Fruit fly (Drosophila melanogaster): Measurements from ENCODE around the gene CG5167.

The CG5167 gene

dm6 chr3R:12402935-12403334, 3.4 kb upstream of the CG5167 start (continued):
- TF ChIP-seq vfl (GFP tag; optimal IDR thresholded peaks at IDR 0.05): peak; percentile 93
- peak; percentile 94 for TF ChIP-seq lmd (GFP tag; IDR thresholded peaks at IDR 0.05)
- TF ChIP-seq hbn (GFP tag; IDR thresholded peaks at IDR 0.05; ENCODE audit: partially characterized antibody): peak; percentile 36; the same call in 1 of the 2 replicates
- peak; percentile 64; the same call in 2 of the 4 replicates for TF ChIP-seq Gug (GFP tag; IDR thresholded peaks at IDR 0.05)
- TF ChIP-seq exex (tag; optimal IDR thresholded peaks at IDR 0.05): peak; percentile 92
- TF ChIP-seq NFAT (GFP tag; IDR thresholded peaks at IDR 0.05): peak; percentile 92
- TF ChIP-seq CG9817 (tag; optimal IDR thresholded peaks at IDR 0.05): peak; percentile 97
- peak; percentile 94 for TF ChIP-seq dpn (GFP tag; optimal IDR thresholded peaks at IDR 0.05)
- peak; percentile 92 for TF ChIP-seq slbo (GFP tag; IDR thresholded peaks at IDR 0.05)
- peak; percentile 96 for TF ChIP-seq CG34422 (GFP tag; IDR thresholded peaks at IDR 0.05)
- TF ChIP-seq Hr51 (GFP tag; optimal IDR thresholded peaks at IDR 0.05): peak; percentile 92 to 99
- peak; percentile 87 for TF ChIP-seq CG8944 (GFP tag; optimal IDR thresholded peaks at IDR 0.05)
- TF ChIP-seq Drgx (GFP tag; IDR thresholded peaks at IDR 0.05): peak; percentile 93
- TF ChIP-seq CG6654 (GFP tag; optimal IDR thresholded peaks at IDR 0.05): peak; percentile 94
- TF ChIP-seq HLH3B (GFP tag; IDR thresholded peaks at IDR 0.05): peak; percentile 97
- peak; percentile 93 for TF ChIP-seq CG32767 (GFP tag; IDR thresholded peaks at IDR 0.05)
- TF ChIP-seq Nf-YC (tag; optimal IDR thresholded peaks at IDR 0.05): peak; percentile 92
- peak; percentile 96 for TF ChIP-seq CG12155 (GFP tag; optimal IDR thresholded peaks at IDR 0.05)
- peak; percentile 92 for TF ChIP-seq gsb (GFP tag; IDR thresholded peaks at IDR 0.05)
- peak; percentile 90 for TF ChIP-seq CG3838 (GFP tag; optimal IDR thresholded peaks at IDR 0.05)
- TF ChIP-seq CG4854 (GFP tag; optimal IDR thresholded peaks at IDR 0.05): peak; percentile 99
- peak; percentile 87 for TF ChIP-seq zfh2 (GFP tag; optimal IDR thresholded peaks at IDR 0.05)
- peak; percentile 100 for TF ChIP-seq CG34376 (GFP tag; optimal IDR thresholded peaks at IDR 0.05)
- TF ChIP-seq prd (optimal IDR thresholded peaks at IDR 0.05): no peak
- peak; percentile 97 for TF ChIP-seq prd (GFP tag; IDR thresholded peaks at IDR 0.05)
- TF ChIP-seq zen2 (GFP tag; IDR thresholded peaks at IDR 0.05; ENCODE audit: partially characterized antibody): 0 out of 3 replicates have a peak, but pooled peaks have one; percentile 17
- TF ChIP-seq CG6254 (GFP tag; optimal IDR thresholded peaks at IDR 0.05): peak; percentile 98
- no peak for TF ChIP-seq CG6791 (GFP tag; IDR thresholded peaks at IDR 0.05; ENCODE audit: partially characterized antibody)
- TF ChIP-seq CG2120 (GFP tag; optimal IDR thresholded peaks at IDR 0.05): peak; percentile 95
- TF ChIP-seq nerfin-1 (tag; optimal IDR thresholded peaks at IDR 0.05): peak; percentile 98
- TF ChIP-seq Trl (optimal IDR thresholded peaks at IDR 0.05): no peak
- TF ChIP-seq Trl (GFP tag; optimal IDR thresholded peaks at IDR 0.05): peak; percentile 95
- no peak for TF ChIP-seq hkb (optimal IDR thresholded peaks at IDR 0.05)
- TF ChIP-seq hkb (GFP tag; IDR thresholded peaks at IDR 0.05): peak; percentile 99
- 0 out of 3 replicates have a peak, but pooled peaks have one; percentile 40 for TF ChIP-seq HLH4C (GFP tag; IDR thresholded peaks at IDR 0.05; ENCODE audit: partially characterized antibody)
- peak; percentile 99 for TF ChIP-seq Med (GFP tag)
- no peak for TF ChIP-seq Tbp (GFP tag; optimal IDR thresholded peaks at IDR 0.05)
- no peak for TF ChIP-seq pita (GFP tag; optimal IDR thresholded peaks at IDR 0.05)
- TF ChIP-seq Ada2b (GFP tag; IDR thresholded peaks at IDR 0.05): peak; percentile 99
- peak; percentile 99 for TF ChIP-seq unpg (GFP tag; optimal IDR thresholded peaks at IDR 0.05)
- peak; percentile 98 for TF ChIP-seq so (GFP tag; IDR thresholded peaks at IDR 0.05)
- peak; percentile 94 for TF ChIP-seq CG15011 (GFP tag; optimal IDR thresholded peaks at IDR 0.05)
- TF ChIP-seq Antp (GFP tag; optimal IDR thresholded peaks at IDR 0.05): peak; percentile 86
- TF ChIP-seq schlank (tag; optimal IDR thresholded peaks at IDR 0.05): peak; percentile 94
- peak; percentile 94 for TF ChIP-seq Mrtf (GFP tag; IDR thresholded peaks at IDR 0.05)
- peak; percentile 79 for TF ChIP-seq Jarid2 (GFP tag; optimal IDR thresholded peaks at IDR 0.05)
- peak; percentile 98 for TF ChIP-seq HmgZ (tag; optimal IDR thresholded peaks at IDR 0.05)
- peak; percentile 95 for TF ChIP-seq CG7556 (GFP tag; optimal IDR thresholded peaks at IDR 0.05)
- TF ChIP-seq nau (GFP tag; optimal IDR thresholded peaks at IDR 0.05): peak; percentile 99
- peak; percentile 85 for TF ChIP-seq dm (GFP tag; optimal IDR thresholded peaks at IDR 0.05)
- peak; percentile 94 for TF ChIP-seq CG12744 (GFP tag; optimal IDR thresholded peaks at IDR 0.05)
- peak; percentile 84 for TF ChIP-seq CG13123 (GFP tag; optimal IDR thresholded peaks at IDR 0.05)

Measured in whole organism, embryonic.